Worm (Caenorhabditis elegans): ENCODE results near the gene K02E7.10.

The K02E7.10 gene

ce11 chrII:1086479-1086878 is 19.7 kb upstream of the K02E7.10 start:
- TF ChIP-seq ceh-27 (GFP tag; optimal IDR thresholded peaks at IDR 0.05) (peak; percentile 35), hmg-1.2 (GFP tag; IDR thresholded peaks at IDR 0.05) (0 out of 2 replicates have a peak, but pooled peaks have one; percentile 19), B0336.3 (GFP tag; IDR thresholded peaks at IDR 0.05) (no peak)

ce11 chrII:1085546-1085945 is 18.7 kb upstream of the K02E7.10 start:
- TF ChIP-seq nfyb-1 (GFP tag; IDR thresholded peaks at IDR 0.05) (no peak), zfh-2 (GFP tag; conservative IDR thresholded peaks at IDR 0.05) (no peak), B0336.3 (GFP tag; IDR thresholded peaks at IDR 0.05) (no peak), zim-3 (tag; optimal IDR thresholded peaks at IDR 0.05) (no peak), rpc-1 (optimal IDR thresholded peaks at IDR 0.05) (no peak), rpc-1 (tag; optimal IDR thresholded peaks at IDR 0.05) (peak; percentile 59), B0261.1 (tag; optimal IDR thresholded peaks at IDR 0.05) (peak; percentile 11), tbp1 (GFP tag; optimal IDR thresholded peaks at IDR 0.05) (peak; percentile 67), madf-8 (GFP tag; conservative IDR thresholded peaks at IDR 0.05) (no peak), die-1 (tag; optimal IDR thresholded peaks at IDR 0.05) (no peak), ceh-79 (tag; optimal IDR thresholded peaks at IDR 0.05) (no peak), athp-1 (tag; optimal IDR thresholded peaks at IDR 0.05) (no peak), lag-1 (GFP tag; IDR thresholded peaks at IDR 0.05) (no peak), attf-3 (GFP tag; conservative IDR thresholded peaks at IDR 0.05) (no peak), ztf-26 (tag; optimal IDR thresholded peaks at IDR 0.05) (no peak), ztf-3 (GFP tag; optimal IDR thresholded peaks at IDR 0.05) (no peak), lir-1 (GFP tag; conservative IDR thresholded peaks at IDR 0.05) (no peak), nhr-80 (tag; optimal IDR thresholded peaks at IDR 0.05) (no peak), nhr-27 (tag; optimal IDR thresholded peaks at IDR 0.05) (no peak), F10E7.11 (tag; optimal IDR thresholded peaks at IDR 0.05) (no peak), lin-40 (tag; optimal IDR thresholded peaks at IDR 0.05) (no peak)

- no peak for TF ChIP-seq ekl-4 (GFP tag; IDR thresholded peaks at IDR 0.05)
- no peak for TF ChIP-seq egl-44 (GFP tag; IDR thresholded peaks at IDR 0.05)
- no peak for TF ChIP-seq snpc-1.3 (tag; optimal IDR thresholded peaks at IDR 0.05; ENCODE audit: insufficient read depth)
- TF ChIP-seq hmg-1.2 (GFP tag; IDR thresholded peaks at IDR 0.05), result peak; percentile 79; the same call in 1 of the 2 replicates
- TF ChIP-seq akir-1 (GFP tag; optimal IDR thresholded peaks at IDR 0.05), result no peak
- TF ChIP-seq ceh-40 (GFP tag; IDR thresholded peaks at IDR 0.05), result no peak
Observed at ce11 chrII:1084899-1085298, 18.1 kb upstream of the K02E7.10 start.

ce11 chrII:1082859-1083258 is 16.1 kb upstream of the K02E7.10 start, which contains the start of gene K02E7.1:
TSS of gene K02E7.1 (plus strand) at chrII:1083159.
- TF ChIP-seq rcor-1 (GFP tag; IDR thresholded peaks at IDR 0.05) (no peak), sea-2 (GFP tag; IDR thresholded peaks at IDR 0.05) (no peak), Y53F4B.3 (GFP tag; IDR thresholded peaks at IDR 0.05) (no peak), fkh-3 (tag; optimal IDR thresholded peaks at IDR 0.05) (no peak), zim-3 (tag; optimal IDR thresholded peaks at IDR 0.05) (no peak), athp-1 (tag; optimal IDR thresholded peaks at IDR 0.05) (no peak), tbx-9 (tag; optimal IDR thresholded peaks at IDR 0.05; ENCODE audit: borderline replicate concordance) (no peak), pbrm-1 (GFP tag; IDR thresholded peaks at IDR 0.05) (no peak), pha-4 (tag; optimal IDR thresholded peaks at IDR 0.05) (no peak), ztf-26 (tag; optimal IDR thresholded peaks at IDR 0.05) (no peak), unc-62 (GFP tag; optimal IDR thresholded peaks at IDR 0.05) (no peak), ztf-6 (GFP tag; IDR thresholded peaks at IDR 0.05) (no peak), F39B2.1 (GFP tag; IDR thresholded peaks at IDR 0.05) (no peak)
